Worm (Caenorhabditis elegans) whole organism, L3 larva: ENCODE data around the gene F58E2.5.

ENCODE experiments used
- ZK546.5 ChIP-seq: sonication (generic microtip); optimal IDR thresholded peaks from 2 replicates; lab custom pipeline; 2017; ENCODE audit warnings: missing biosample characterization, missing genetic modification characterization
- ama-1 ChIP-seq: fragments of 150-350 bp; optimal IDR thresholded peaks from 2 replicates; lab custom pipeline; 2018
- ceh-82 ChIP-seq: fragments of 150-350 bp; optimal IDR thresholded peaks from 2 replicates; lab custom pipeline; 2014; ENCODE audit warnings: missing biosample characterization, missing genetic modification characterization
- elt-1 ChIP-seq: fragments of 150-350 bp; optimal IDR thresholded peaks from 2 replicates; lab custom pipeline; 2014; ENCODE audit warnings: missing biosample characterization, missing genetic modification characterization
- hmg-11 ChIP-seq: sonication (generic microtip); optimal IDR thresholded peaks from 2 replicates; lab custom pipeline; 2016; ENCODE audit warnings: missing genetic modification characterization, missing compliant biosample characterization
- mdl-1 ChIP-seq: fragments of 150-350 bp; optimal IDR thresholded peaks from 2 replicates; lab custom pipeline; 2014; ENCODE audit warnings: missing biosample characterization, missing genetic modification characterization
- nhr-11 ChIP-seq: fragments of 150-350 bp; optimal IDR thresholded peaks from 2 replicates; lab custom pipeline; 2014; ENCODE audit warnings: missing biosample characterization, missing genetic modification characterization
- nhr-23 ChIP-seq: fragments of 150-350 bp; optimal IDR thresholded peaks from 2 replicates; lab custom pipeline; 2014; ENCODE audit warnings: missing biosample characterization, missing genetic modification reagents, missing genetic modification characterization
- nhr-237 ChIP-seq: fragments of 150-350 bp; optimal IDR thresholded peaks from 2 replicates; lab custom pipeline; 2014; ENCODE audit warnings: missing biosample characterization, missing genetic modification characterization
- nhr-28 ChIP-seq: fragments of 150-350 bp; optimal IDR thresholded peaks from 2 replicates; lab custom pipeline; 2014; ENCODE audit warnings: missing biosample characterization, missing genetic modification characterization

ce11 chrIV:3400941-3401340 is 43.8 kb upstream of the F58E2.5 start:
- TF ChIP-seq elt-1 (tag; lab: Kevin White, UChicago) (no peak), hmg-11 (tag; lab: Kevin White, UChicago) (no peak), ama-1 (lab: Kevin White, UChicago) (no peak), nhr-23 (no peak), ZK546.5 (no peak), nhr-237 (tag; lab: Kevin White, UChicago) (no peak), ceh-82 (no peak), mdl-1 (no peak), nhr-28 (no peak), nhr-11 (tag; lab: Kevin White, UChicago) (no peak)
